Fruit fly (Drosophila melanogaster): Measurements from ENCODE around the gene kmg.
A peak's percentile ranks its signal among the peaks of the same experiment; 100 is the strongest.

The kmg gene

DNA sequence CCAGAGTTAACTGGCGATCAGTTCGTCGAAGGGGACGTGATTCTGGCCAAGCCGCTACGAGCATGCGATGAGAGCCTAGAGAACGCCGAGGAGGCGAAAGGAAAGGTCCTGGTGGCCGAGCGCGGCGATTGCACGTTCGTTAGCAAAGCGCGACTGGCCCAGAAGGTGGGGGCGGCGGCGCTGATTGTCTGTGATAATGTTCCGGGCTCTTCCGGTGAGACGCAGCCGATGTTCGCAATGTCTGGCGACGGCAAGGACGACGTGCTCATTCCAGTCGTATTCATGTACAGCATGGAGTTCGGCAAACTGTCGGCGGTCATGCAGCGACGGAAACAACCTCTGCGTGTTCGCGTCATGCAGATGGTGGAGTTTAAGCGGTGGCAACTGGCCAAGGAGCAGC, 35.5 kb downstream of the kmg start:
- TF ChIP-seq CG14711 (tag; optimal IDR thresholded peaks at IDR 0.05) (no peak), CG5204 (GFP tag; optimal IDR thresholded peaks at IDR 0.05) (no peak), cnc (optimal IDR thresholded peaks at IDR 0.05) (no peak), Hr96 (GFP tag; optimal IDR thresholded peaks at IDR 0.05) (no peak), cic (GFP tag; optimal IDR thresholded peaks at IDR 0.05) (no peak), CG11617 (GFP tag; optimal IDR thresholded peaks at IDR 0.05) (no peak), Mnt (GFP tag; optimal IDR thresholded peaks at IDR 0.05) (no peak), CG7045 (GFP tag; optimal IDR thresholded peaks at IDR 0.05) (no peak), CG1620 (GFP tag; optimal IDR thresholded peaks at IDR 0.05) (no peak), toe (GFP tag; optimal IDR thresholded peaks at IDR 0.05) (no peak), CG12768 (GFP tag; optimal IDR thresholded peaks at IDR 0.05) (no peak), Crg-1 (GFP tag; optimal IDR thresholded peaks at IDR 0.05) (no peak), tj (GFP tag; optimal IDR thresholded peaks at IDR 0.05) (no peak)

- TF ChIP-seq toe (GFP tag; optimal IDR thresholded peaks at IDR 0.05) = no peak
- peak; percentile 33 for TF ChIP-seq ovo (GFP tag; optimal IDR thresholded peaks at IDR 0.05)
- no peak for TF ChIP-seq CG7101 (tag; optimal IDR thresholded peaks at IDR 0.05)
- TF ChIP-seq CG7045 (GFP tag; optimal IDR thresholded peaks at IDR 0.05) = peak; percentile 35
- TF ChIP-seq bab1 (GFP tag; optimal IDR thresholded peaks at IDR 0.05) = peak; percentile 41
- no peak for TF ChIP-seq CG1620 (GFP tag; optimal IDR thresholded peaks at IDR 0.05)
- peak; percentile 0 for TF ChIP-seq Clk (GFP tag; optimal IDR thresholded peaks at IDR 0.05)
- peak; percentile 55 for TF ChIP-seq CG11617 (GFP tag; optimal IDR thresholded peaks at IDR 0.05)
- peak; percentile 67 for TF ChIP-seq CG14711 (tag; optimal IDR thresholded peaks at IDR 0.05)
- TF ChIP-seq pad (GFP tag; optimal IDR thresholded peaks at IDR 0.05) = no peak
- no peak for TF ChIP-seq CG5204 (GFP tag; optimal IDR thresholded peaks at IDR 0.05)
- no peak for TF ChIP-seq CG33017 (tag; optimal IDR thresholded peaks at IDR 0.05)
- no peak for TF ChIP-seq Hr96 (GFP tag; optimal IDR thresholded peaks at IDR 0.05)
These were observed 42.7 kb downstream of the kmg start, which contains the start of gene CG16972 for dm6 chr2L:13202960-13203436. Gene CG16972 (minus strand): TSS chr2L:13203295.

dm6 chr2L:13203437-13204137, 43.3 kb downstream of the kmg start, which contains the start of gene Pect:
Gene Pect (plus strand): TSS chr2L:13203762.
- TF ChIP-seq cic (GFP tag; optimal IDR thresholded peaks at IDR 0.05) (peak; percentile 93), CG33017 (tag; optimal IDR thresholded peaks at IDR 0.05) (peak; percentile 74), pad (GFP tag; optimal IDR thresholded peaks at IDR 0.05) (no peak), Crg-1 (GFP tag; optimal IDR thresholded peaks at IDR 0.05) (peak; percentile 35), ovo (GFP tag; optimal IDR thresholded peaks at IDR 0.05) (no peak), toe (GFP tag; optimal IDR thresholded peaks at IDR 0.05) (no peak), tj (GFP tag; optimal IDR thresholded peaks at IDR 0.05) (peak; percentile 44), CG11617 (GFP tag; optimal IDR thresholded peaks at IDR 0.05) (peak; percentile 37), CG1620 (GFP tag; optimal IDR thresholded peaks at IDR 0.05) (peak; percentile 37), CG12768 (GFP tag; optimal IDR thresholded peaks at IDR 0.05) (peak; percentile 43), kay (GFP tag; ENCODE audit: borderline replicate concordance) (no peak), Clk (GFP tag; optimal IDR thresholded peaks at IDR 0.05) (no peak), Mnt (GFP tag; optimal IDR thresholded peaks at IDR 0.05) (peak; percentile 93), bab1 (GFP tag; optimal IDR thresholded peaks at IDR 0.05) (peak; percentile 12), Hr96 (GFP tag; optimal IDR thresholded peaks at IDR 0.05) (no peak), CG14711 (tag; optimal IDR thresholded peaks at IDR 0.05) (no peak), CG5204 (GFP tag; optimal IDR thresholded peaks at IDR 0.05) (no peak), cnc (optimal IDR thresholded peaks at IDR 0.05) (no peak), CG7045 (GFP tag; optimal IDR thresholded peaks at IDR 0.05) (no peak), CG7101 (tag; optimal IDR thresholded peaks at IDR 0.05) (peak; percentile 81)

dm6 chr2L:13204151-13204550, 43.8 kb downstream of the kmg start:
- TF ChIP-seq CG11617 (GFP tag; optimal IDR thresholded peaks at IDR 0.05) (no peak), CG5204 (GFP tag; optimal IDR thresholded peaks at IDR 0.05) (no peak), ovo (GFP tag; optimal IDR thresholded peaks at IDR 0.05) (peak; percentile 70)

dm6 chr2L:13205256-13205655, 44.9 kb downstream of the kmg start:
- TF ChIP-seq toe (GFP tag; optimal IDR thresholded peaks at IDR 0.05) = no peak
- no peak for TF ChIP-seq cnc (optimal IDR thresholded peaks at IDR 0.05)
- peak; percentile 72 for TF ChIP-seq Mnt (GFP tag; optimal IDR thresholded peaks at IDR 0.05)
- peak; percentile 22 for TF ChIP-seq pad (GFP tag; optimal IDR thresholded peaks at IDR 0.05)
- peak; percentile 31 for TF ChIP-seq Crg-1 (GFP tag; optimal IDR thresholded peaks at IDR 0.05)
- TF ChIP-seq CG33017 (tag; optimal IDR thresholded peaks at IDR 0.05) = peak; percentile 30
- no peak for TF ChIP-seq bab1 (GFP tag; optimal IDR thresholded peaks at IDR 0.05)
- peak; percentile 54 for TF ChIP-seq cic (GFP tag; optimal IDR thresholded peaks at IDR 0.05)
- no peak for TF ChIP-seq CG7101 (tag; optimal IDR thresholded peaks at IDR 0.05)
- no peak for TF ChIP-seq Hr96 (GFP tag; optimal IDR thresholded peaks at IDR 0.05)
- peak; percentile 15 for TF ChIP-seq CG11617 (GFP tag; optimal IDR thresholded peaks at IDR 0.05)
- peak; percentile 36 for TF ChIP-seq CG14711 (tag; optimal IDR thresholded peaks at IDR 0.05)
- TF ChIP-seq CG1620 (GFP tag; optimal IDR thresholded peaks at IDR 0.05) = peak; percentile 40
- no peak for TF ChIP-seq ovo (GFP tag; optimal IDR thresholded peaks at IDR 0.05)
- TF ChIP-seq tj (GFP tag; optimal IDR thresholded peaks at IDR 0.05) = peak; percentile 48
- TF ChIP-seq Clk (GFP tag; optimal IDR thresholded peaks at IDR 0.05) = no peak
- no peak for TF ChIP-seq kay (GFP tag; ENCODE audit: borderline replicate concordance)
- no peak for TF ChIP-seq CG5204 (GFP tag; optimal IDR thresholded peaks at IDR 0.05)
- TF ChIP-seq CG7045 (GFP tag; optimal IDR thresholded peaks at IDR 0.05) = peak; percentile 57
- TF ChIP-seq CG12768 (GFP tag; optimal IDR thresholded peaks at IDR 0.05) = peak; percentile 64
